Fruit fly (Drosophila melanogaster): ENCODE measurements around the gene Bet5.

Bet5 gene

DNA sequence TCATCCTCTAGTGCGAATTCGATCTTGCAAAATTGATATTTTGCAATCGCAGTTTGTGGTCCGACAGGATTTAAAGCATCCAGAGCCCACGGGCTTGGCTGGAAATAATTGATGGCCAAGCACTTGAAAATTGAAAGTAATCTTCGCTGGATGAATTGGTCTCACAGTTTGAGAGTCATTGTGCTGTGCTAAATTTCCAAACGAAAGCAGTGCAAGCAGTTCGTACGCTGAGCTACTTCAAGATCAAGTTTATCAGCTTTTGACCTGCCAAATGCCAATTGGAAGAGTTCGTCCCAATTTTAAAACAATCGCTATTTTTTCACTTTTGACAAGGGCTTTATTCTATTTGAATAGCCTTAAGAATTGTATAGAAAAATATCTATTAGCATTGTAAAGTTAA is 26.2 kb upstream of the Bet5 start:
- TF ChIP-seq kay (GFP tag; ENCODE audit: borderline replicate concordance) (no peak), CG1620 (GFP tag; optimal IDR thresholded peaks at IDR 0.05) (no peak), toe (GFP tag; optimal IDR thresholded peaks at IDR 0.05) (no peak), cic (GFP tag; optimal IDR thresholded peaks at IDR 0.05) (no peak), CG11617 (GFP tag; optimal IDR thresholded peaks at IDR 0.05) (no peak)

DNA sequence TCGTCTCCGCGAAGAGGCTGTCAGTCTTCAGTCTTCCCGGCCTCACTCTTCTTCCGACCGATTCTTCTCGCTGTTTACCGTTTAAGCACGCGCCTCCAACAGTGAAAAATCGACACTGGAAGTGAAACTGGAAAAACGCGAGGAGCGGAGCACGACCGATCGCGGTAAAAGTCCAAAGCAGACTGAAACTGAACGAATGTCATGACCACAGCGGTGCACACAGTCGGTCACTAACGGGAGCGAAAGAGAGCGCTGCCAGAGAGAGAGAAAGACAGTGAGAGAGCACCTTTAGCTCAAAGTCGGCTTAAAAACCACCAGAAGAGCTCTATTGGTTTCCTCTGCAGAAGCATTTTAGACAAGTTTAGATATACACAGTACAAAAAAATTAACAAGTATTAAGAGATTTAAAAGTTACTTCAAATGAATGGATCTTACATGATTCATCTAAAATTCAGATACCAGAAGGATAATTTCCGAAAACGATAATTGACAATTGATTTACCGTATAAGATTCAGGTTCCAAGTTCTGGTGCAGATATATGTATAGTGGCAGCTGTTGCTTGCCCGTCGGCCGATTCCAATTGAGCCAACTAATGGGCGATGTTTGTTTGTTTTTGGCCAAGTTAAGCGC is 19.6 kb upstream of the Bet5 start, which contains the start of gene CG11498:
Gene CG11498, minus strand, starts transcription at position 162 of the 631 bp plus-strand sequence.
- TF ChIP-seq CG12768 (GFP tag; optimal IDR thresholded peaks at IDR 0.05), result no peak

DNA sequence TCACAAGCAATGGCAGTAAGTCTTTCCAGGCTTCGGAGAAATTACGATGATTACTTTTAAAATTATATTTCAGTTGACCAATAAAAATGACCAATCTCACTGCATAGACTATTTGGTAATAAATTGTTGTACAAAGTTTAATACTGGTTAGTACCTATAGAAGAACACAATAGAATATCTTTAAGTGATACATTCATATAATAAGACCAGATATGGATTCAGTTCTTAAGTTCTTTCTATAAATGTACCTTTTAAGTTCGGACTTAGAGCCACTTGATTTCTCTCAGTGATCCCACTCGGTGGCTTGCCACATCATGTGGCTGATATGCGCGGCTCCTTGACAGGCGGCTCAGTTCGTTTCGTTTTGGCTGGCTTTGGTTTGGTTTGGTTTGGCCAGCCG is 16.8 kb upstream of the Bet5 start:
- TF ChIP-seq tj (GFP tag; optimal IDR thresholded peaks at IDR 0.05) (no peak), bab1 (GFP tag; optimal IDR thresholded peaks at IDR 0.05) (no peak), kay (GFP tag; ENCODE audit: borderline replicate concordance) (no peak), cic (GFP tag; optimal IDR thresholded peaks at IDR 0.05) (no peak), toe (GFP tag; optimal IDR thresholded peaks at IDR 0.05) (no peak), Crg-1 (GFP tag; optimal IDR thresholded peaks at IDR 0.05) (no peak), CG12768 (GFP tag; optimal IDR thresholded peaks at IDR 0.05) (no peak), CG33017 (tag; optimal IDR thresholded peaks at IDR 0.05) (no peak), Mnt (GFP tag; optimal IDR thresholded peaks at IDR 0.05) (no peak)

DNA sequence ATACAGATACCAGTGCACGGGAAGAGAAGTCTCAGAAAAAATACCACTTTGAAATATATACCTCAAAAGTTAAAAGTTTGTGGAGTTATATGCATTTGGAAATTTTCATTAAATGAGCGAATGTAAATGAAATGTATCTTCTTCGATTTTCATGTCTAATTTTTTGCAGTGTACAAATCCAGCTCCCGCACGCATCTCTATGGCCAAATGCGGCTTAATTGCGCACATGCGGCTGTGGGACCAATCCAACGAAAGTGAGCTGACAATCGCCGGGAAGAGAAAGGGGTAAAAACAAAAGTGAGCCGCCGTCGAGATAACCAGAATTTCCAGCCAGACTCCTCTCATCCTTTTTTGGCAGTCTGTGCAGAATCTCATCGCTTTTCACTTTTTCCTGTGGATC is 15.9 kb upstream of the Bet5 start:
- TF ChIP-seq cic (GFP tag; optimal IDR thresholded peaks at IDR 0.05) (no peak), CG1620 (GFP tag; optimal IDR thresholded peaks at IDR 0.05) (no peak), Crg-1 (GFP tag; optimal IDR thresholded peaks at IDR 0.05) (no peak), CG12768 (GFP tag; optimal IDR thresholded peaks at IDR 0.05) (no peak), cnc (optimal IDR thresholded peaks at IDR 0.05) (no peak), bab1 (GFP tag; optimal IDR thresholded peaks at IDR 0.05) (no peak), CG33017 (tag; optimal IDR thresholded peaks at IDR 0.05) (no peak), Hr96 (GFP tag; optimal IDR thresholded peaks at IDR 0.05) (no peak), kay (GFP tag; ENCODE audit: borderline replicate concordance) (no peak), toe (GFP tag; optimal IDR thresholded peaks at IDR 0.05) (no peak), pad (GFP tag; optimal IDR thresholded peaks at IDR 0.05) (no peak), CG7045 (GFP tag; optimal IDR thresholded peaks at IDR 0.05) (no peak), tj (GFP tag; optimal IDR thresholded peaks at IDR 0.05) (no peak), CG11617 (GFP tag; optimal IDR thresholded peaks at IDR 0.05) (no peak), CG7101 (tag; optimal IDR thresholded peaks at IDR 0.05) (no peak), Clk (GFP tag; optimal IDR thresholded peaks at IDR 0.05) (no peak), CG5204 (GFP tag; optimal IDR thresholded peaks at IDR 0.05) (no peak), CG14711 (tag; optimal IDR thresholded peaks at IDR 0.05) (no peak)

DNA sequence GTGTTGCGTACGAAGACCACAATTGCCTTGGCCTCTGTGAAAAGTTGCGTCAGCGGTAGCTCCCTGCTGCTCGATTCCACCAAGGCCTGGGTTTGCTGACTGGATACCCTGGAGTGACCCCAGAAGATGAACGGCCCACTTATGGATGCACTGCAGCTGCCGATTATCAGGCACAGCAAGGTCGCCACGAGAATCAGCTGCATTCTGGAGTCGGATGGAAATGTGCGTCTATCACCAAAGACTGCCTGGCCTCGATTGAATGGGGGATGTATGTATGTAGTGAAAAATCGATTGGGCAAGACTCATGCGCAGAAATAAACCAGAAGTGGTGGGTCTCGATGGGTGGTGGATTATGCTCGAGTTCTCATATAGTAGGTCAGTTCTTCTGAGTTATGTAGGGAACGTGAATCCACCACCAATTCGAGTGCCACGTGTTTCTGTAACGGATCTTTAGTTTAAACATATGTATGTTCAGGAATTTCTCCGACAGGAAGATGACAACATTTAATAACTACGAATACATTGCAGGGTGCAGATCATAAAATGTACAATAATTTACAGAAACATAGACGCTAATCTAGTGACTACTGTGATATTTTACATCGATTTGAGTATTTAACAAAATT is 13.8 kb upstream of the Bet5 start, which contains the start of gene VhaAC45RP:
Gene VhaAC45RP, minus strand, starts transcription at position 261 of the 626 bp plus-strand sequence.
- TF ChIP-seq ovo (GFP tag; optimal IDR thresholded peaks at IDR 0.05) (no peak), Crg-1 (GFP tag; optimal IDR thresholded peaks at IDR 0.05) (no peak), pad (GFP tag; optimal IDR thresholded peaks at IDR 0.05) (no peak), toe (GFP tag; optimal IDR thresholded peaks at IDR 0.05) (no peak), cnc (optimal IDR thresholded peaks at IDR 0.05) (no peak), CG12768 (GFP tag; optimal IDR thresholded peaks at IDR 0.05) (no peak), CG7101 (tag; optimal IDR thresholded peaks at IDR 0.05) (no peak), CG33017 (tag; optimal IDR thresholded peaks at IDR 0.05) (no peak)

DNA sequence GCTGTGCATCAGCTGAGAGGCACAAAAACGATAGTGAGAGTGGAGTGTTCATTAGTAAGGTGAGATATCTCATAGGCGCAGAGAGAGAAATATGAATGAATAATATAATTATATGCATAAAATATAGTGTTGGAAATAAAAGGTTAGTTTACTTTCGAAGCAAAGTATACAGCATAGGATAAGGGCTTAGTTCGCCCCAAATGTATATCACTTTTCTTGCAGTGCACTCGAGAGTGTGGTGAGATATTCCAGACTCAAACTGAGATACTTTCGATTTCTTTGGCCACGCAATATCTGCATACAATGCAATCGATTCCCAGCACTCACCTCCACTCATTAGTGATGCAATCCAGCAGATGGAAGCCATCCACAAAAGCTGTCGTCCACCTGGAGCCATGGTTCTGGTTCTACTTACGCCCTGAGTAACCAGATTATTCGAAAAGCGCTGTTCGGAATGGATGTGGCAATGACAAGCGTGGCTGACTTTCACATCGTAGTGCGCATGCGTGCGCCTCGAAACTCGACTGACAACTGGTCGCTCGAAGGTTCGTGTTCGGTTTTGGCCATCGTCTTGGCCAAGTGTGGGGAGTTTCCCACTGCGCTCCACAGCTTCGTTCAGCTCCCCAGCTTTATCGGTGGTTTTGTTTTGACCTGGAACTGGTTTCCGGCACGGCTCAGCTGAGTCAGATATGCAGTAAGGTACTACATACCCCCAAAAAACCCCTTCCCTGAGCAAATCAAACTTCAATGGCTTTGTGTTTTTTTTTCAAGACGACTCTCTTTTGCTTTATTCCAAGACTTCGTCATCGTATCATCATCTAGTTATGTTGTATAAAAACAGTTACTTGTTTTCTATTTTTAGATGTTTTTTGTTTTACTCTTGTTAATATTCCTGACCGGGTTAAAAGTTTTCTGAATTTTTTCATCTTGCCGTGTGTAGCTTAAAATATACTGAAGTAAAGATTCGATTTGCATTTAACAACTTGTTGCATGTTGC is 9.1 kb upstream of the Bet5 start, which contains the start of gene Rsod:
Gene Rsod, minus strand, starts transcription at position 537 of the 997 bp plus-strand sequence.
- TF ChIP-seq pad (GFP tag; optimal IDR thresholded peaks at IDR 0.05) (no peak), Clk (GFP tag; optimal IDR thresholded peaks at IDR 0.05) (no peak), Crg-1 (GFP tag; optimal IDR thresholded peaks at IDR 0.05) (no peak), CG12768 (GFP tag; optimal IDR thresholded peaks at IDR 0.05) (no peak), toe (GFP tag; optimal IDR thresholded peaks at IDR 0.05) (no peak), Mnt (GFP tag; optimal IDR thresholded peaks at IDR 0.05) (no peak), tj (GFP tag; optimal IDR thresholded peaks at IDR 0.05) (no peak), CG5204 (GFP tag; optimal IDR thresholded peaks at IDR 0.05) (no peak), CG7101 (tag; optimal IDR thresholded peaks at IDR 0.05) (no peak), cnc (optimal IDR thresholded peaks at IDR 0.05) (no peak), kay (GFP tag; ENCODE audit: borderline replicate concordance) (no peak), CG11617 (GFP tag; optimal IDR thresholded peaks at IDR 0.05) (no peak), Hr96 (GFP tag; optimal IDR thresholded peaks at IDR 0.05) (no peak), CG33017 (tag; optimal IDR thresholded peaks at IDR 0.05) (no peak), CG14711 (tag; optimal IDR thresholded peaks at IDR 0.05) (no peak), CG7045 (GFP tag; optimal IDR thresholded peaks at IDR 0.05) (no peak), CG1620 (GFP tag; optimal IDR thresholded peaks at IDR 0.05) (no peak), ovo (GFP tag; optimal IDR thresholded peaks at IDR 0.05) (no peak), cic (GFP tag; optimal IDR thresholded peaks at IDR 0.05) (no peak)
